Worm (Caenorhabditis elegans) whole organism, L3 larva: ENCODE results near the gene exc-12.

ENCODE experiments used
- elt-1 ChIP-seq: fragments of 150-350 bp; optimal IDR thresholded peaks from 2 replicates; lab custom pipeline; 2014; ENCODE audit warnings: missing biosample characterization, missing genetic modification characterization
- elt-3 ChIP-seq, 3 experiments: fragments of 150-350 bp in 1 of 3; sonication (generic microtip) in 2 of 3; optimal IDR thresholded peaks; 2 replicates in 2 of 3; 4 replicates in 1 of 3; lab custom pipeline; 2014 to 2017; ENCODE audit warnings: missing biosample characterization in 3 of 3, missing genetic modification characterization in 3 of 3
- fkh-10 ChIP-seq: sonication (generic microtip); optimal IDR thresholded peaks from 2 replicates; lab custom pipeline; 2017; ENCODE audit warnings: missing biosample characterization, missing genetic modification reagents, missing genetic modification characterization
- nhr-237 ChIP-seq: fragments of 150-350 bp; optimal IDR thresholded peaks from 2 replicates; lab custom pipeline; 2014; ENCODE audit warnings: missing biosample characterization, missing genetic modification characterization
- zag-1 ChIP-seq: fragments of 150-350 bp; optimal IDR thresholded peaks from 2 replicates; lab custom pipeline; 2014; ENCODE audit warnings: missing biosample characterization, missing genetic modification characterization
- ztf-11 ChIP-seq: fragments of 150-350 bp; optimal IDR thresholded peaks from 2 replicates; lab custom pipeline; 2014; ENCODE audit warnings: missing biosample characterization, missing genetic modification characterization

DNA sequence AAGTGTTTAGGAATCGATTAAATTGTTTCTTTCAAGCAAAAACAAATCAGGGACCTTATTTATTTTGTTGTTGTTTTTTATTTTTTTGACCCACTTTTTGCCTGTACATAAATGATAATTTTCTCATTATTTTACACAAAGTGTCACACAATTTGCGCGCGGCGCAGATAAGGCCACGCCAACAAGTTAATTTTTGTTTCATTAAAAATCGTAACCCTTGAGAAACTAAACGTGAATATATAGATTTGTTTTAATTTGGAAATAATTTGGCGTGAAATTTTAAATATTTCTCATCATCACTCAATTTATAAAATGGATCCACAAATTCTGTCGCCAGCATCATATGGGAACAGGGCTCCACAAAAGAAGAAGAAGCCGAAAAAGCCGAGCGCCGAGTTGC lies 10.3 kb upstream of the exc-12 start, which contains the start of gene T05D4.5:
- TF ChIP-seq zag-1 = no peak
- no peak for TF ChIP-seq nhr-237 (tag; lab: Kevin White, UChicago)
- TF ChIP-seq elt-3 (tag; optimal IDR thresholded peaks at IDR 0.05; lab: Kevin White, UChicago) = no peak
- TF ChIP-seq fkh-10 (GFP tag; lab: Kevin White, UChicago) = no peak
- TF ChIP-seq ztf-11 (tag; lab: Kevin White, UChicago) = no peak
- no peak for TF ChIP-seq elt-1 (tag; lab: Kevin White, UChicago)
